Worm (Caenorhabditis elegans) whole organism, late embryonic: ENCODE data around the gene pqn-31.

Experiments used
- ceh-24 ChIP-seq: sonication (generic microtip); optimal IDR thresholded peaks from 2 replicates; lab custom pipeline; 2016; ENCODE audit warnings: mild to moderate bottlenecking, missing genetic modification characterization, missing compliant biosample characterization
- ceh-34 ChIP-seq: sonication (generic microtip); optimal IDR thresholded peaks from 2 replicates; lab custom pipeline; 2016; ENCODE audit warnings: mild to moderate bottlenecking, missing genetic modification characterization, missing compliant biosample characterization
- sox-4 ChIP-seq: sonication (generic microtip); optimal IDR thresholded peaks from 2 replicates; lab custom pipeline; 2017; ENCODE audit warnings: mild to moderate bottlenecking, missing genetic modification characterization, inconsistent platforms, missing compliant biosample characterization
- tbx-2 ChIP-seq: sonication (generic microtip); optimal IDR thresholded peaks from 2 replicates; lab custom pipeline; 2016; ENCODE audit warnings: missing genetic modification characterization, missing compliant biosample characterization

ce11 chrV:9065915-9066314 lies 43.5 kb upstream of the pqn-31 start:
- no peak for TF ChIP-seq ceh-34 (tag; lab: Kevin White, UChicago)
- TF ChIP-seq sox-4 = no peak
- TF ChIP-seq tbx-2 = no peak
- TF ChIP-seq ceh-24 (tag; lab: Kevin White, UChicago) = no peak
